Worm (Caenorhabditis elegans) whole organism, L4 larva: ENCODE measurements around the gene C53A3.3.

Experiments
- F26F4.8 ChIP-seq: fragments of 200-800 bp; sonication (Bioruptor generic); conservative IDR thresholded peaks from 2 replicates; pipeline ENCODE4 v1.3.6; 2022; ENCODE audit warnings: missing genetic modification characterization, missing compliant biosample characterization
- ceh-82 ChIP-seq: sonication (generic microtip); optimal IDR thresholded peaks from 2 replicates; lab custom pipeline; 2017; ENCODE audit warnings: missing biosample characterization, missing genetic modification characterization
- lsy-2 ChIP-seq, 2 experiments: fragments of 150-350 bp in 1 of 2; sonication (generic microtip) in 1 of 2; optimal IDR thresholded peaks; 2 replicates each; lab custom pipeline; 2014 to 2017; ENCODE audit warnings: missing biosample characterization in 2 of 2, missing genetic modification characterization in 2 of 2
- skn-1 ChIP-seq: fragments of 150-350 bp; optimal IDR thresholded peaks from 2 replicates; lab custom pipeline; 2014; ENCODE audit warnings: missing biosample characterization, missing genetic modification characterization

- TF ChIP-seq ceh-82 (tag; lab: Kevin White, UChicago) (no peak), skn-1 (no peak), lsy-2 (tag; optimal IDR thresholded peaks at IDR 0.05; lab: Kevin White, UChicago) (no peak), F26F4.8 (GFP tag; lab: Robert Waterston, UW) (no peak)
Observed at ce11 chrV:5799373-5799772, 43.1 kb downstream of the C53A3.3 start, which contains the start of gene cyn-17.
